Worm (Caenorhabditis elegans): ENCODE data around the gene T09F3.2.

- TF ChIP-seq nfya-1 (tag; optimal IDR thresholded peaks at IDR 0.05) (no peak), tbx-2 (tag; optimal IDR thresholded peaks at IDR 0.05) (no peak), dmd-4 (tag; optimal IDR thresholded peaks at IDR 0.05; ENCODE audit: borderline replicate concordance) (no peak), ceh-45 (GFP tag; IDR thresholded peaks at IDR 0.05) (no peak), F13H6.1 (tag; optimal IDR thresholded peaks at IDR 0.05) (no peak), sox-4 (tag; optimal IDR thresholded peaks at IDR 0.05) (no peak), pat-9 (tag; optimal IDR thresholded peaks at IDR 0.05) (no peak), zip-5 (tag; optimal IDR thresholded peaks at IDR 0.05) (no peak), fkh-6 (tag; optimal IDR thresholded peaks at IDR 0.05) (no peak), hlh-6 (tag; optimal IDR thresholded peaks at IDR 0.05) (no peak), fkh-10 (GFP tag; optimal IDR thresholded peaks at IDR 0.05) (no peak), nhr-11 (tag; optimal IDR thresholded peaks at IDR 0.05) (no peak)
Observed at ce11 chrII:10410989-10411388, 20.0 kb downstream of the T09F3.2 start, which contains the start of gene E04D5.5.
